Worm (Caenorhabditis elegans) whole organism, young adult: ENCODE results near the gene T09A12.8.

Experiments used
- B0336.3 ChIP-seq: fragments of 200-800 bp; sonication (Bioruptor generic); IDR thresholded peaks from 2 replicates; pipeline ENCODE4 v1.3.6; 2022; ENCODE audit warnings: missing genetic modification characterization, missing compliant biosample characterization
- F22D6.2 ChIP-seq: sonication (generic microtip); optimal IDR thresholded peaks from 2 replicates; lab custom pipeline; 2016; ENCODE audit warnings: mild to moderate bottlenecking, missing genetic modification characterization, missing compliant biosample characterization
- F33H1.4 ChIP-seq: fragments of 200-800 bp; sonication (Bioruptor generic); IDR thresholded peaks from 2 replicates; pipeline ENCODE4 v1.3.6; 2022; ENCODE audit warnings: missing genetic modification reagents, missing genetic modification characterization, missing compliant biosample characterization
- F49E8.2 ChIP-seq: sonication (generic microtip); optimal IDR thresholded peaks from 3 replicates; lab custom pipeline; 2017; ENCODE audit warnings: missing genetic modification characterization, mild to moderate bottlenecking, missing compliant biosample characterization, antibody characterized with exemption, moderate library complexity; ENCODE audit not compliant: insufficient read depth
- K11D2.4 ChIP-seq: fragments of 200-800 bp; sonication (Bioruptor generic); IDR thresholded peaks from 2 replicates; pipeline ENCODE4 v1.3.6; 2022; ENCODE audit warnings: missing genetic modification reagents, missing genetic modification characterization, missing compliant biosample characterization
- T07F8.4 ChIP-seq: sonication (generic microtip); optimal IDR thresholded peaks from 2 replicates; lab custom pipeline; 2016; ENCODE audit warnings: mild to moderate bottlenecking, missing genetic modification characterization, moderate library complexity, missing compliant biosample characterization
- Y53F4B.3 ChIP-seq: fragments of 200-800 bp; sonication (Bioruptor generic); IDR thresholded peaks from 2 replicates; pipeline ENCODE4 v1.3.6; 2022; ENCODE audit warnings: missing genetic modification reagents, missing genetic modification characterization, missing compliant biosample characterization
- Y56A3A.18 ChIP-seq: fragments of 200-800 bp; sonication (Bioruptor generic); IDR thresholded peaks from 2 replicates; pipeline ENCODE4 v1.3.6; 2022; ENCODE audit warnings: missing genetic modification reagents, missing genetic modification characterization, missing compliant biosample characterization
- Y79H2A.3 ChIP-seq: fragments of 200-800 bp; sonication (Bioruptor generic); conservative IDR thresholded peaks from 2 replicates; pipeline ENCODE4 v1.3.6; 2022; ENCODE audit warnings: missing genetic modification reagents, missing genetic modification characterization, missing compliant biosample characterization
- ZK185.1 ChIP-seq: sonication (generic microtip); optimal IDR thresholded peaks from 2 replicates; lab custom pipeline; 2016; ENCODE audit warnings: mild to moderate bottlenecking, missing genetic modification characterization, missing compliant biosample characterization; ENCODE audit not compliant: poor library complexity, severe bottlenecking
- ama-1 ChIP-seq, 3 experiments: fragments of 150-350 bp in 1 of 3; sonication (generic microtip) in 2 of 3; optimal IDR thresholded peaks; 2 replicates each; lab custom pipeline; 2014 to 2018; ENCODE audit warnings: missing biosample characterization in 2 of 3, missing genetic modification characterization in 2 of 3, missing genetic modification reagents in 2 of 3
- attf-6 ChIP-seq: fragments of 200-800 bp; sonication (Bioruptor generic); IDR thresholded peaks from 2 replicates; pipeline ENCODE4 v1.3.6; 2022; ENCODE audit warnings: missing genetic modification reagents, missing genetic modification characterization, missing compliant biosample characterization
- ceh-40 ChIP-seq: fragments of 200-800 bp; sonication (Bioruptor generic); IDR thresholded peaks from 2 replicates; pipeline ENCODE4 v1.3.6; 2022; ENCODE audit warnings: missing genetic modification characterization, missing compliant biosample characterization
- ceh-79 ChIP-seq: sonication (generic microtip); optimal IDR thresholded peaks from 2 replicates; lab custom pipeline; 2017; ENCODE audit warnings: mild to moderate bottlenecking, missing genetic modification characterization, missing compliant biosample characterization
- egl-18 ChIP-seq: fragments of 200-800 bp; sonication (Bioruptor generic); IDR thresholded peaks from 2 replicates; pipeline ENCODE4 v1.3.6; 2022; ENCODE audit warnings: missing genetic modification reagents, missing genetic modification characterization, missing compliant biosample characterization
- fkh-3 ChIP-seq: sonication (generic microtip); optimal IDR thresholded peaks from 2 replicates; lab custom pipeline; 2016; ENCODE audit warnings: mild to moderate bottlenecking, missing genetic modification characterization, missing compliant biosample characterization
- him-1 ChIP-seq: sonication (generic microtip); optimal IDR thresholded peaks from 2 replicates; lab custom pipeline; 2016; ENCODE audit warnings: missing genotype, missing genetic modification reagents, missing genetic modification characterization, missing compliant biosample characterization
- hlh-12 ChIP-seq: sonication (generic microtip); optimal IDR thresholded peaks from 2 replicates; lab custom pipeline; 2016; ENCODE audit warnings: missing genetic modification characterization, missing compliant biosample characterization
- hlh-26 ChIP-seq: fragments of 200-800 bp; sonication (Bioruptor generic); conservative IDR thresholded peaks from 2 replicates; pipeline ENCODE4 v1.3.6; 2022; ENCODE audit warnings: missing genetic modification reagents, missing genetic modification characterization, missing compliant biosample characterization
- hmg-20 ChIP-seq: fragments of 200-800 bp; sonication (Bioruptor generic); IDR thresholded peaks from 2 replicates; pipeline ENCODE4 v1.3.6; 2022; ENCODE audit warnings: missing genetic modification reagents, missing genetic modification characterization, missing compliant biosample characterization
- hrde-1 ChIP-seq: sonication (generic microtip); optimal IDR thresholded peaks from 2 replicates; lab custom pipeline; 2016; ENCODE audit warnings: missing genetic modification characterization, mild to moderate bottlenecking, missing compliant biosample characterization, moderate library complexity, missing genotype, missing genetic modification reagents, borderline replicate concordance
- hsf-1 ChIP-seq: fragments of 200-800 bp; sonication (Bioruptor generic); IDR thresholded peaks from 2 replicates; pipeline ENCODE4 v1.3.6; 2022; ENCODE audit warnings: missing genetic modification reagents, missing genetic modification characterization, missing compliant biosample characterization
- lag-1 ChIP-seq: fragments of 200-800 bp; sonication (Bioruptor generic); IDR thresholded peaks from 2 replicates; pipeline ENCODE4 v1.3.6; 2022; ENCODE audit warnings: missing genetic modification reagents, missing genetic modification characterization, missing compliant biosample characterization
- let-526 ChIP-seq: fragments of 200-800 bp; sonication (Bioruptor generic); IDR thresholded peaks from 2 replicates; pipeline ENCODE4 v1.3.6; 2022; ENCODE audit warnings: missing genetic modification reagents, missing genetic modification characterization, missing compliant biosample characterization
- let-607 ChIP-seq, 2 experiments: fragments of 200-800 bp in 1 of 2; sonication (Bioruptor generic) in 1 of 2; sonication (generic microtip) in 1 of 2; optimal IDR thresholded peaks; 2 replicates each; lab custom pipeline; 2016 to 2018; ENCODE audit warnings: mild to moderate bottlenecking in 2 of 2, missing compliant biosample characterization in 2 of 2, missing genetic modification characterization in 2 of 2, moderate library complexity in 2 of 2, missing genotype in 1 of 2
- lin-26 ChIP-seq: fragments of 200-800 bp; sonication (Bioruptor generic); IDR thresholded peaks from 2 replicates; pipeline ENCODE4 v1.3.6; 2022; ENCODE audit warnings: missing genetic modification reagents, missing genetic modification characterization, missing compliant biosample characterization
- lin-54 ChIP-seq: fragments of 200-800 bp; sonication (Bioruptor generic); optimal IDR thresholded peaks from 2 replicates; lab custom pipeline; 2018; ENCODE audit warnings: mild to moderate bottlenecking, missing genetic modification characterization, missing compliant biosample characterization
- lsy-27 ChIP-seq: sonication (generic microtip); optimal IDR thresholded peaks from 2 replicates; lab custom pipeline; 2017; ENCODE audit warnings: missing genetic modification characterization, mild to moderate bottlenecking, missing compliant biosample characterization, antibody characterized with exemption, missing genotype, borderline replicate concordance; ENCODE audit not compliant: insufficient read depth
- mes-4 ChIP-seq: sonication (generic microtip); optimal IDR thresholded peaks from 2 replicates; lab custom pipeline; 2016; ENCODE audit warnings: missing genotype, missing genetic modification characterization, missing compliant biosample characterization
- nfya-2 ChIP-seq: fragments of 200-800 bp; sonication (Bioruptor generic); IDR thresholded peaks from 2 replicates; pipeline ENCODE4 v1.3.6; 2022; ENCODE audit warnings: missing genetic modification reagents, missing genetic modification characterization, missing compliant biosample characterization
- nhr-120 ChIP-seq: fragments of 200-800 bp; sonication (Bioruptor generic); IDR thresholded peaks from 2 replicates; pipeline ENCODE4 v1.3.6; 2022; ENCODE audit warnings: missing genetic modification characterization, missing compliant biosample characterization
- nhr-179 ChIP-seq: sonication (generic microtip); optimal IDR thresholded peaks from 2 replicates; lab custom pipeline; 2016; ENCODE audit warnings: mild to moderate bottlenecking, missing genetic modification characterization, missing compliant biosample characterization
- nhr-27 ChIP-seq: fragments of 200-800 bp; sonication (Bioruptor generic); optimal IDR thresholded peaks from 2 replicates; lab custom pipeline; 2018; ENCODE audit warnings: mild to moderate bottlenecking, missing genetic modification characterization, moderate library complexity, missing compliant biosample characterization
- nhr-80 ChIP-seq: sonication (generic microtip); optimal IDR thresholded peaks from 2 replicates; lab custom pipeline; 2016; ENCODE audit warnings: missing genetic modification characterization, missing compliant biosample characterization
- pha-4 ChIP-seq: fragments of 150-350 bp; sonication (generic microtip); optimal IDR thresholded peaks from 2 replicates; lab custom pipeline; 2014; ENCODE audit warnings: missing biosample characterization, missing genetic modification reagents, missing genetic modification characterization
- rec-8 ChIP-seq, 2 experiments: sonication (generic microtip); optimal IDR thresholded peaks; 2 replicates each; lab custom pipeline; 2016; ENCODE audit warnings: mild to moderate bottlenecking in 2 of 2, missing genetic modification characterization in 2 of 2, missing genetic modification reagents in 2 of 2, missing genotype in 2 of 2, missing biosample characterization in 1 of 2, missing compliant biosample characterization in 1 of 2, moderate library complexity in 1 of 2
- repo-1 ChIP-seq: sonication (generic microtip); optimal IDR thresholded peaks from 2 replicates; lab custom pipeline; 2017; ENCODE audit warnings: mild to moderate bottlenecking, missing genetic modification characterization, missing compliant biosample characterization
- snpc-3.4 ChIP-seq: sonication (generic microtip); optimal IDR thresholded peaks from 2 replicates; lab custom pipeline; 2017; ENCODE audit warnings: missing genetic modification characterization, mild to moderate bottlenecking, missing compliant biosample characterization, antibody characterized with exemption, moderate library complexity, missing genotype, missing genetic modification reagents
- snpc-4 ChIP-seq, 5 experiments: fragments of 150-350 bp in 1 of 5; sonication (generic microtip) in 4 of 5; optimal IDR thresholded peaks; 2 replicates each; lab custom pipeline; 2014 to 2018; ENCODE audit warnings: missing genetic modification characterization in 5 of 5, missing biosample characterization in 3 of 5, antibody characterized with exemption in 2 of 5, mild to moderate bottlenecking in 2 of 5, missing compliant biosample characterization in 2 of 5, missing genotype in 2 of 5, moderate library complexity in 2 of 5, missing genetic modification reagents in 1 of 5
- tlf-1 ChIP-seq: fragments of 200-800 bp; sonication (Bioruptor generic); optimal IDR thresholded peaks from 2 replicates; lab custom pipeline; 2018; ENCODE audit warnings: mild to moderate bottlenecking, missing genetic modification characterization, missing compliant biosample characterization
- unc-130 ChIP-seq: sonication (generic microtip); optimal IDR thresholded peaks from 2 replicates; lab custom pipeline; 2016; ENCODE audit warnings: missing genetic modification reagents, missing genetic modification characterization, missing compliant biosample characterization
- unc-62 ChIP-seq: fragments of 150-350 bp; optimal IDR thresholded peaks from 2 replicates; lab custom pipeline; 2014; ENCODE audit warnings: missing biosample characterization, missing genetic modification reagents, missing genetic modification characterization
- xnd-1 ChIP-seq: sonication (generic microtip); optimal IDR thresholded peaks from 2 replicates; lab custom pipeline; 2016; ENCODE audit warnings: missing genotype, missing genetic modification reagents, missing genetic modification characterization, missing compliant biosample characterization
- ztf-26 ChIP-seq: sonication (generic microtip); optimal IDR thresholded peaks from 2 replicates; lab custom pipeline; 2017; ENCODE audit warnings: missing genetic modification characterization, missing compliant biosample characterization
- ztf-28 ChIP-seq: fragments of 200-800 bp; sonication (Bioruptor generic); IDR thresholded peaks from 2 replicates; pipeline ENCODE4 v1.3.6; 2022; ENCODE audit warnings: missing genetic modification reagents, missing genetic modification characterization, missing compliant biosample characterization

T09A12.8 gene

ce11 chrIV:8287287-8287686, 43.8 kb upstream of the T09A12.8 start:
- TF ChIP-seq lin-26 (GFP tag; lab: Robert Waterston, UW) (0 out of 2 replicates have a peak, but pooled peaks have one; percentile 52), nfya-2 (GFP tag; lab: Robert Waterston, UW) (no peak)

DNA sequence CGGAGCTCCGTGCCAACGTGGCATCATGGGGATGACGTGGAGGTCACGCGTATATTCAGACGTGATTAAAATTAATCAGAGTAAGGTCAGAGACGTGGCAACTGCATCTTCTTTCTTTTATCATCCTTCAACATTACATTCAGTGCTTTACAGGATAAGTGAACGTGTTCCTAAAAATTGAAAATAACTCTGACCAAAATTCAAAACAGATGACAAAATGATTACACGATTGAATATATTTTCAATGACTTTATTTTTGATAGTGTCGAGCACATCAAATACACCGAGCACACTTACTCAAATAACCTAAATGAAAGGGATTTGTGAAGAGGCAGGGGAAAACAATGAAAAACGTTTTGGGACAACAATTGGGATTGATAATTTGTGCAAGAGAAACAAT, 42.9 kb upstream of the T09A12.8 start, which contains the start of gene K07H8.9:
Gene K07H8.9 (minus strand): TSS at position 125 of the 400 bp plus-strand sequence.
- TF ChIP-seq let-607 (tag; optimal IDR thresholded peaks at IDR 0.05; lab: Kevin White, UChicago) (no peak), B0336.3 (GFP tag; lab: Robert Waterston, UW) (peak; percentile 33; the same call in 1 of the 2 replicates), attf-6 (GFP tag; lab: Robert Waterston, UW) (0 out of 2 replicates have a peak, but pooled peaks have one; percentile 16), unc-130 (GFP tag; lab: Kevin White, UChicago) (peak; percentile 38), lag-1 (GFP tag; lab: Robert Waterston, UW) (no peak), snpc-4 (GFP tag; optimal IDR thresholded peaks at IDR 0.05; lab: Kevin White, UChicago) (no peak), snpc-4 (tag; optimal IDR thresholded peaks at IDR 0.05; lab: Kevin White, UChicago) (peak in 2 of 4 experiments; percentile 27 to 29), hsf-1 (peak; percentile 57; the same call in 1 of the 2 replicates), snpc-3.4 (no peak), let-526 (GFP tag; lab: Robert Waterston, UW) (no peak), nhr-80 (tag; lab: Kevin White, UChicago) (no peak), tlf-1 (peak; percentile 40), hrde-1 (peak; percentile 91), F49E8.2 (tag; lab: Kevin White, UChicago) (peak; percentile 82), Y79H2A.3 (0 out of 2 replicates have a peak, but pooled peaks have one; percentile 8), rec-8 (tag; optimal IDR thresholded peaks at IDR 0.05; lab: Kevin White, UChicago) (peak in 1 of 2 experiments; percentile 26), him-1 (tag; lab: Kevin White, UChicago) (peak; percentile 31), egl-18 (GFP tag; lab: Robert Waterston, UW) (no peak), ztf-26 (tag; lab: Kevin White, UChicago) (no peak), xnd-1 (tag; lab: Kevin White, UChicago) (peak; percentile 15), ama-1 (optimal IDR thresholded peaks at IDR 0.05; lab: Kevin White, UChicago) (no peak), ama-1 (GFP tag; optimal IDR thresholded peaks at IDR 0.05; lab: Kevin White, UChicago) (peak in 1 of 2 experiments; percentile 85), Y53F4B.3 (GFP tag; lab: Robert Waterston, UW) (no peak), pha-4 (tag; lab: Kevin White, UChicago) (no peak), ztf-28 (GFP tag; lab: Robert Waterston, UW) (no peak), lin-54 (no peak), K11D2.4 (no peak), repo-1 (tag; lab: Kevin White, UChicago) (no peak), ceh-79 (no peak), ZK185.1 (no peak), fkh-3 (peak; percentile 6), lsy-27 (tag; lab: Kevin White, UChicago) (no peak), hlh-26 (GFP tag; lab: Robert Waterston, UW) (no peak), ceh-40 (GFP tag; lab: Robert Waterston, UW) (0 out of 2 replicates have a peak, but pooled peaks have one; percentile 20)

DNA sequence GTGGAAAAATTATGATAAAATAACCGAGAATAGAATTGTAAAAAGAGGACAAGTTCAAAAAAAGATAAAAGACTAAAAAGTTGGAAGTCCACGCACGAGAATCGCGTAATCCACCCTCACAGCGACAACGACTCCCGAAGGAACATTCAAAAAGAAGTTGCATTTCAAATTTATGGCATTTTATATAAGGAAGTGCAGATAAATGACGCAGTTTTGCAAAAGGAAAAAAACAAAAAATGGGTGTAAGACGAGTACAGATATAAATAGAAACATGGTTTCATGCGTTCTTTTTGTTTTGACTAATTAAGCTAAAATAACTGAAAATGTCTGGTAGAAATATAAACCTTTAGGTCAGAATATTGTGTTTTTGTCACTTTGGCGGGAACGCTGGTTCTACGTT, 39.7 kb upstream of the T09A12.8 start:
- TF ChIP-seq mes-4 (no peak), hmg-20 (GFP tag; lab: Robert Waterston, UW) (no peak), T07F8.4 (tag; lab: Kevin White, UChicago) (no peak), nhr-179 (tag; lab: Kevin White, UChicago) (no peak), F49E8.2 (tag; lab: Kevin White, UChicago) (no peak), unc-62 (GFP tag; lab: Kevin White, UChicago) (no peak), pha-4 (tag; lab: Kevin White, UChicago) (no peak), F22D6.2 (no peak), Y56A3A.18 (GFP tag; lab: Robert Waterston, UW) (no peak), hlh-12 (tag; lab: Kevin White, UChicago) (no peak), nhr-27 (tag; lab: Kevin White, UChicago) (no peak), nhr-120 (GFP tag; lab: Robert Waterston, UW) (no peak), ama-1 (optimal IDR thresholded peaks at IDR 0.05; lab: Kevin White, UChicago) (no peak), ama-1 (GFP tag; optimal IDR thresholded peaks at IDR 0.05; lab: Kevin White, UChicago) (no peak), F33H1.4 (GFP tag; lab: Robert Waterston, UW) (no peak)
